Fruit fly (Drosophila melanogaster): Measurements from ENCODE around the gene ru.

ru gene

dm6 chr3L:1349942-1350923 lies 20.2 kb upstream of the ru start (continued):
- TF ChIP-seq CG10979 (tag; optimal IDR thresholded peaks at IDR 0.05) (peak; percentile 19), Kr (GFP tag; optimal IDR thresholded peaks at IDR 0.05) (no peak), CG31388 (GFP tag; optimal IDR thresholded peaks at IDR 0.05) (no peak), Dip2 (GFP tag; IDR thresholded peaks at IDR 0.05) (no peak), Eip74EF (GFP tag; optimal IDR thresholded peaks at IDR 0.05) (no peak), cato (GFP tag; optimal IDR thresholded peaks at IDR 0.05; ENCODE audit: borderline replicate concordance) (peak; percentile 4), Atf3 (GFP tag; optimal IDR thresholded peaks at IDR 0.05) (no peak), B-H1 (GFP tag; IDR thresholded peaks at IDR 0.05) (no peak), emc (GFP tag; optimal IDR thresholded peaks at IDR 0.05) (no peak), CG18764 (GFP tag; optimal IDR thresholded peaks at IDR 0.05) (no peak), rib (GFP tag; IDR thresholded peaks at IDR 0.05) (no peak), Hand (GFP tag; optimal IDR thresholded peaks at IDR 0.05) (no peak), CG11504 (tag; optimal IDR thresholded peaks at IDR 0.05) (peak; percentile 48), mam (GFP tag; optimal IDR thresholded peaks at IDR 0.05) (peak; percentile 44), CG17912 (GFP tag; optimal IDR thresholded peaks at IDR 0.05) (no peak), CG4730 (GFP tag; IDR thresholded peaks at IDR 0.05) (no peak), sens-2 (GFP tag; IDR thresholded peaks at IDR 0.05) (no peak), CG18599 (GFP tag; optimal IDR thresholded peaks at IDR 0.05) (no peak), Pdp1 (GFP tag; optimal IDR thresholded peaks at IDR 0.05) (peak; percentile 11 to 25), Doc2 (GFP tag; IDR thresholded peaks at IDR 0.05) (no peak), CG17568 (GFP tag; optimal IDR thresholded peaks at IDR 0.05) (no peak), CG3281 (GFP tag; optimal IDR thresholded peaks at IDR 0.05) (peak; percentile 4), Lhr (GFP tag; optimal IDR thresholded peaks at IDR 0.05) (peak; percentile 49), CG7271 (tag; optimal IDR thresholded peaks at IDR 0.05) (no peak), dan (GFP tag; IDR thresholded peaks at IDR 0.05) (no peak), Dek (tag; optimal IDR thresholded peaks at IDR 0.05) (peak; percentile 45), Max (GFP tag; optimal IDR thresholded peaks at IDR 0.05) (peak; percentile 20), dati (GFP tag; IDR thresholded peaks at IDR 0.05) (no peak), pzg (GFP tag; optimal IDR thresholded peaks at IDR 0.05) (peak; percentile 85), nerfin-1 (tag; optimal IDR thresholded peaks at IDR 0.05) (peak; percentile 15), al (GFP tag; IDR thresholded peaks at IDR 0.05) (peak; percentile 19; the same call in 1 of the 2 replicates), CG11723 (GFP tag; optimal IDR thresholded peaks at IDR 0.05) (no peak), pb (GFP tag; optimal IDR thresholded peaks at IDR 0.05) (no peak), CG6813 (GFP tag; optimal IDR thresholded peaks at IDR 0.05) (no peak), CG31365 (tag; optimal IDR thresholded peaks at IDR 0.05) (no peak), gcm (GFP tag; optimal IDR thresholded peaks at IDR 0.05) (no peak), her (GFP tag; optimal IDR thresholded peaks at IDR 0.05) (peak; percentile 20), CG8944 (GFP tag; optimal IDR thresholded peaks at IDR 0.05) (peak; percentile 33), pfk (GFP tag; optimal IDR thresholded peaks at IDR 0.05) (no peak), CG2712 (tag; optimal IDR thresholded peaks at IDR 0.05) (peak; percentile 59), CG15514 (GFP tag; optimal IDR thresholded peaks at IDR 0.05) (peak; percentile 69), Med (GFP tag) (peak; percentile 88), CrebB (tag; optimal IDR thresholded peaks at IDR 0.05) (no peak), H2.0 (GFP tag; IDR thresholded peaks at IDR 0.05) (0 out of 2 replicates have a peak, but pooled peaks have one; percentile 12), tin (GFP tag; optimal IDR thresholded peaks at IDR 0.05) (peak; percentile 11), dpn (GFP tag; optimal IDR thresholded peaks at IDR 0.05) (peak; percentile 23 to 51), Gsc (GFP tag; IDR thresholded peaks at IDR 0.05) (no peak), ftz-f1 (GFP tag; optimal IDR thresholded peaks at IDR 0.05) (no peak)

Measured in whole organism, embryonic.